Fruit fly (Drosophila melanogaster) whole organism, prepupa: Measurements from ENCODE around the gene erm.

Experiments used
- CG4318 ChIP-seq: fragments of 200-800 bp; sonication (Bioruptor generic); optimal IDR thresholded peaks from 3 replicates; lab custom pipeline; 2017; ENCODE audit warnings: missing biosample characterization, mild to moderate bottlenecking, missing genetic modification characterization
- CG8632 ChIP-seq: fragments of 200-800 bp; sonication (Bioruptor generic); optimal IDR thresholded peaks from 3 replicates; lab custom pipeline; 2016; ENCODE audit warnings: missing biosample characterization, missing genetic modification characterization
- Ets96B ChIP-seq: fragments of 200-800 bp; optimal IDR thresholded peaks from 2 replicates; lab custom pipeline; 2019; ENCODE audit warnings: missing biosample characterization, mild to moderate bottlenecking, missing genetic modification characterization, moderate library complexity
- Gug ChIP-seq: fragments of 200-800 bp; sonication (Bioruptor generic); IDR thresholded peaks from 2 replicates; pipeline ENCODE4 v1.3.6; 2022; ENCODE audit warnings: missing biosample characterization, missing genetic modification characterization
- Hr39 ChIP-seq: fragments of 200-800 bp; sonication (Bioruptor generic); optimal IDR thresholded peaks from 2 replicates; lab custom pipeline; 2016; ENCODE audit warnings: missing biosample characterization, missing genetic modification characterization
- Hr4 ChIP-seq: fragments of 200-800 bp; sonication (Bioruptor generic); optimal IDR thresholded peaks from 3 replicates; lab custom pipeline; 2016; ENCODE audit warnings: missing biosample characterization, missing genetic modification characterization
- OdsH ChIP-seq: fragments of 200-800 bp; sonication (Bioruptor generic); optimal IDR thresholded peaks from 3 replicates; lab custom pipeline; 2016; ENCODE audit warnings: missing biosample characterization, missing genetic modification characterization
- Sox102F ChIP-seq: fragments of 200-800 bp; sonication (Bioruptor generic); optimal IDR thresholded peaks from 2 replicates; lab custom pipeline; 2016; ENCODE audit warnings: missing biosample characterization, mild to moderate bottlenecking, missing genetic modification characterization
- achi ChIP-seq: fragments of 200-800 bp; sonication (Bioruptor generic); optimal IDR thresholded peaks from 3 replicates; lab custom pipeline; 2016; ENCODE audit warnings: missing biosample characterization, missing genetic modification characterization
- acj6 ChIP-seq: fragments of 200-800 bp; sonication (Bioruptor generic); optimal IDR thresholded peaks from 3 replicates; lab custom pipeline; 2016; ENCODE audit warnings: missing biosample characterization, missing genetic modification characterization
- dsx ChIP-seq: fragments of 200-800 bp; optimal IDR thresholded peaks from 3 replicates; lab custom pipeline; 2019; ENCODE audit warnings: missing biosample characterization, mild to moderate bottlenecking, missing genetic modification characterization, moderate library complexity; ENCODE audit not compliant: poor library complexity, severe bottlenecking
- fkh ChIP-seq: fragments of 200-800 bp; sonication (Bioruptor generic); optimal IDR thresholded peaks from 3 replicates; lab custom pipeline; 2017; ENCODE audit warnings: missing biosample characterization, mild to moderate bottlenecking, missing genetic modification characterization, moderate library complexity
- pdm3 ChIP-seq: fragments of 200-800 bp; sonication (Bioruptor generic); optimal IDR thresholded peaks from 3 replicates; lab custom pipeline; 2016; ENCODE audit warnings: missing biosample characterization, missing genetic modification characterization

DNA sequence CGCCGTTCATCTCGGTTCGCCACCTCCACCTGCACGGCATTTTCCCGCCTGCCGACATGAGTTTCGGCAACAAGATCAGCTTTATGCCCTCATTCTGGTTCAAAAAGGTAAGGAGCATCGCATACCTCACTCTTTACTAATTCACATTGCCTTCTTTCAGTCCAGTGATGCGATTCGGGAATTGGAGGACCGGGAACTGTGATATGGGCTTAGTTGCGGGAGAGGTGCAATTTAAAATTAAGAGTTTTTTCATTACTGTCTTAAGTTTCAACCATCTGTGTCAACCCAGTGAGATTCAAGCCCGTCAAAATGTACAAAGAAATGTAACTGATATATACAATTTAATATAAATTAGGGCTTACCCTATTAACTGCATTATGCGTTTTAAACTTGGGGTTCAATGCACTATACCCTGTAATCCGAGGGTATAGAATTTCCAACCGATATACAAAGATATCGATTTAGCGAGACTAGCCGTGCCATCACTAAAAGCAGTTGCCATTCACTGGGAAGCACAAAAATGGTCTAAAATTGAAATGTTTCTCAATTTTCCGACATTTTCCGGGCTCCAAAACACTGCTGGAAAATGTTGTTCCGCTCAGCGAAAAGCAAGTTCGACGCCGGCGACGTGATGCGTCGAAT lies 11.7 kb upstream of the erm start, which contains the start of gene CG7289:
- TF ChIP-seq CG4318 (no peak), Gug (GFP tag; lab: Robert Waterston, UW) (no peak), Hr4 (GFP tag; lab: Kevin White, UChicago) (peak; percentile 46), Sox102F (GFP tag; lab: Kevin White, UChicago) (no peak), fkh (GFP tag; lab: Kevin White, UChicago) (no peak), achi (GFP tag; lab: Kevin White, UChicago) (no peak), OdsH (GFP tag; lab: Kevin White, UChicago) (no peak), CG8632 (no peak), acj6 (GFP tag; lab: Kevin White, UChicago) (no peak), dsx (GFP tag; lab: Kevin White, UChicago) (peak; percentile 9), pdm3 (GFP tag; lab: Kevin White, UChicago) (no peak), Ets96B (no peak), Hr39 (GFP tag; lab: Kevin White, UChicago) (no peak)
